Fruit fly (Drosophila melanogaster): ENCODE data around the gene CG14086.
A peak's percentile ranks its signal among the peaks of the same experiment; 100 is the strongest.

The CG14086 gene

dm6 chr3L:19230801-19231547 is 44.6 kb upstream of the CG14086 start (continued):
- no peak for TF ChIP-seq Doc2 (GFP tag; IDR thresholded peaks at IDR 0.05)
- no peak for TF ChIP-seq slou (GFP tag; optimal IDR thresholded peaks at IDR 0.05)
- no peak for TF ChIP-seq Aef1 (GFP tag; IDR thresholded peaks at IDR 0.05)
- TF ChIP-seq kay (GFP tag; optimal IDR thresholded peaks at IDR 0.05), result no peak
- TF ChIP-seq gfzf (GFP tag; optimal IDR thresholded peaks at IDR 0.05), result no peak
- TF ChIP-seq row (GFP tag; IDR thresholded peaks at IDR 0.05), result peak; percentile 64
- TF ChIP-seq az2 (GFP tag; optimal IDR thresholded peaks at IDR 0.05), result peak; percentile 21
- TF ChIP-seq dysf (GFP tag; IDR thresholded peaks at IDR 0.05), result 0 out of 3 replicates have a peak, but pooled peaks have one; percentile 31
- 0 out of 2 replicates have a peak, but pooled peaks have one; percentile 13 for TF ChIP-seq E2f2 (GFP tag; IDR thresholded peaks at IDR 0.05)
- no peak for TF ChIP-seq fd64A (GFP tag; optimal IDR thresholded peaks at IDR 0.05)
- 0 out of 2 replicates have a peak, but pooled peaks have one; percentile 8 for TF ChIP-seq Ada2b (GFP tag; IDR thresholded peaks at IDR 0.05)
- TF ChIP-seq gt (GFP tag; IDR thresholded peaks at IDR 0.05), result no peak
- TF ChIP-seq CG9727 (GFP tag; optimal IDR thresholded peaks at IDR 0.05), result peak; percentile 43
- TF ChIP-seq Mad (GFP tag; optimal IDR thresholded peaks at IDR 0.05), result peak; percentile 3
- TF ChIP-seq chinmo (GFP tag; IDR thresholded peaks at IDR 0.05; ENCODE audit: partially characterized antibody), result 0 out of 4 replicates have a peak, but pooled peaks have one; percentile 10
- TF ChIP-seq Ravus (GFP tag; IDR thresholded peaks at IDR 0.05), result no peak
- TF ChIP-seq CG13424 (tag; optimal IDR thresholded peaks at IDR 0.05), result peak; percentile 39
- TF ChIP-seq Max (GFP tag; optimal IDR thresholded peaks at IDR 0.05), result no peak
- no peak for TF ChIP-seq inv (GFP tag; IDR thresholded peaks at IDR 0.05; ENCODE audit: partially characterized antibody)
- TF ChIP-seq HmgD (GFP tag; optimal IDR thresholded peaks at IDR 0.05), result no peak
- no peak for TF ChIP-seq CG1024 (GFP tag; IDR thresholded peaks at IDR 0.05)
- TF ChIP-seq ac (GFP tag; optimal IDR thresholded peaks at IDR 0.05), result no peak
- TF ChIP-seq CG2116 (GFP tag; optimal IDR thresholded peaks at IDR 0.05), result no peak
- peak; percentile 15 for TF ChIP-seq Jarid2 (GFP tag; optimal IDR thresholded peaks at IDR 0.05)
- TF ChIP-seq nerfin-1 (tag; optimal IDR thresholded peaks at IDR 0.05), result peak; percentile 99
- TF ChIP-seq pan (optimal IDR thresholded peaks at IDR 0.05), result no peak
- no peak for TF ChIP-seq pan (GFP tag; optimal IDR thresholded peaks at IDR 0.05 in 1 of 2, IDR thresholded peaks at IDR 0.05 in 1 of 2)
- TF ChIP-seq CG4282 (GFP tag; optimal IDR thresholded peaks at IDR 0.05), result no peak
- TF ChIP-seq CG4854 (GFP tag; optimal IDR thresholded peaks at IDR 0.05), result no peak
- TF ChIP-seq CG15269 (tag; optimal IDR thresholded peaks at IDR 0.05), result peak; percentile 48
- TF ChIP-seq CG11504 (tag; optimal IDR thresholded peaks at IDR 0.05), result peak; percentile 62
- peak; percentile 22 for TF ChIP-seq CG30403 (GFP tag; optimal IDR thresholded peaks at IDR 0.05)
- TF ChIP-seq CG16815 (GFP tag; optimal IDR thresholded peaks at IDR 0.05), result no peak
- no peak for TF ChIP-seq CG12155 (GFP tag; optimal IDR thresholded peaks at IDR 0.05)
- no peak for TF ChIP-seq Myb (GFP tag; optimal IDR thresholded peaks at IDR 0.05)
- TF ChIP-seq knrl (GFP tag; IDR thresholded peaks at IDR 0.05; ENCODE audit: partially characterized antibody), result no peak
- no peak for TF ChIP-seq odd (GFP tag; optimal IDR thresholded peaks at IDR 0.05)
- TF ChIP-seq CG34224 (GFP tag; IDR thresholded peaks at IDR 0.05; ENCODE audit: partially characterized antibody), result no peak
- TF ChIP-seq CG8359 (GFP tag; optimal IDR thresholded peaks at IDR 0.05; ENCODE audit: borderline replicate concordance), result no peak
- no peak for TF ChIP-seq cwo (GFP tag; optimal IDR thresholded peaks at IDR 0.05)
- TF ChIP-seq CG1602 (GFP tag; optimal IDR thresholded peaks at IDR 0.05), result no peak
- TF ChIP-seq CG2199 (GFP tag; IDR thresholded peaks at IDR 0.05), result no peak
- peak; percentile 14 for TF ChIP-seq CG8388 (GFP tag; optimal IDR thresholded peaks at IDR 0.05)
- no peak for TF ChIP-seq toy (GFP tag; IDR thresholded peaks at IDR 0.05)
- TF ChIP-seq CG14667 (GFP tag; IDR thresholded peaks at IDR 0.05), result no peak
- peak; percentile 56; the same call in 1 of the 2 replicates for TF ChIP-seq crol (GFP tag; IDR thresholded peaks at IDR 0.05)
- no peak for TF ChIP-seq MESR4 (GFP tag; optimal IDR thresholded peaks at IDR 0.05)
- TF ChIP-seq tap (tag; optimal IDR thresholded peaks at IDR 0.05), result no peak
- no peak for TF ChIP-seq trh (GFP tag; optimal IDR thresholded peaks at IDR 0.05)
- no peak for TF ChIP-seq CG15479 (GFP tag; optimal IDR thresholded peaks at IDR 0.05)

All from whole organism, embryonic.